Fruit fly (Drosophila melanogaster): Measurements from ENCODE around the gene CG18545.
A peak's percentile ranks its signal among the peaks of the same experiment; 100 is the strongest.

Gene CG18545

DNA sequence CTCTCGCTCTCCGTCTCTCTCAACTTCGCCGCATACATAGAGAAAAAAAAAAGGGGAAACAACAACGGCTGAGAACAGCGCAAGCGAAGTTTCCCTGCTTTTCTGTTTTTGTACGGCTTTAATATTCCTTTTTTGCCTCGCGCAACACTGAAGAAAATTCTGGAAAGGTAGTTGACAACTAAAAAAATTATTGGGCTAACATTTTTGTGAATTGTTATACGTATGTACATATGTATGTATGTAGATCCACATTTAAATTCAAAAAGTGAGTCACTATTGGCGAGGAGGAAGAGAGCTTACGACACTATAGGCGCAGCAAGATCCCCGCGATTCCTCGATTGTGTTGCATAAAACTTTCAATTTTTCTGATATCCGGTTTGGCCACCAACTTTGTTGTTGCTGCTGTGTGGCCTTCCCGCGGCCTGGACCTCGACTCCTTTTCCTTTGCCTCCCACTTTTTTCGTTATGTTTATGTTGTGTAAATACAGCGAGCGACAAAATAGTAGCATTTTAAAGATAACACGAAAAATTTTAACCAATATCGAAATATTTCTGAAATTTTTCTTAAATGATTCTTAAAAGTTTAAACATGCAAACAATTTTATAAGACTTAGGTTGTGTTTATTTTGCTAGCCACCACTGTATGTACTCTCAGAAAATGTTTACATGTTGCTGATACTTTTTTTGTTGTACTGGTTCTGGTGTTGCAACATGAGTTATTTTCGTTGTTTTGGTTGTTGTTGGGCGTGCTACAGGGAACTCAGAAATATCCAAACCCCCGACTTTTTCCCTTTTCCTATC lies 16.0 kb downstream of the CG18545 start:
- TF ChIP-seq CG8478 (optimal IDR thresholded peaks at IDR 0.05) (no peak), CTCF (optimal IDR thresholded peaks at IDR 0.05) (no peak)

DNA sequence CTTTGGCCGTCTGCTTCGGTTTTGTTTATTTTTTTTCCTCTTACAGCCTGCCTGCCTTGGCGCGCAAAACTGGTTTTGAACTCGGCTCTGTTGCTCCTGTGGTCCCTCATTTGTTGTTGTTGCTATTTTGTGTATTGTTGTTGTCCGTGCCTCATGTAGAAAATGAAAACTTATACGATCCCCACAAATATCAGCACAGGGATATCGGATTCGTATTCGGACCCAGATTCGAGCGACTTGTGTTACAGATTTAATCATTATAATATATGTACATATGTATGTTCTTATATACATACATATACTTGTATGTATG lies 16.6 kb downstream of the CG18545 start:
- TF ChIP-seq CG8478 (optimal IDR thresholded peaks at IDR 0.05) (no peak), CTCF (optimal IDR thresholded peaks at IDR 0.05) (peak in 1 of 2 experiments; percentile 40)

DNA sequence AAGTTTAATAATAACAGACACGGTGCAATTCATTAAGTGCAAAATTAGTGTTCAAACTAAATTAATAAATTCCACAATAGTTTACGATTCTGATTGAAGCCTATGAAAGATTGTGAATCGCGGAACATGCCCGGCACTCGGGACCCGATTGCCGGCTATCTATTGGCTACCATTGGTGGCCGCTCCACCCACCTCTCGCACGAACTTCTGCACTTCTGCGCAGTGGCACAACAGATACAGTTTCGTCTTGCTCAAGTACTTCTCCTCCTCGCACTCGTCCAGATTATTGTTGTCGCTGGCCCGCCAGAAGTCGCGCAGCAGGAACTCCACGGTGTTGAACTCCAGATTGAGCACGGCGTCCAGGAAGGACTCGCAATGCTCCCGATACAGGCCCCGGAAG lies 23.5 kb downstream of the CG18545 start:
- TF ChIP-seq CTCF (optimal IDR thresholded peaks at IDR 0.05) = no peak
- TF ChIP-seq CG8478 (optimal IDR thresholded peaks at IDR 0.05) = no peak

DNA sequence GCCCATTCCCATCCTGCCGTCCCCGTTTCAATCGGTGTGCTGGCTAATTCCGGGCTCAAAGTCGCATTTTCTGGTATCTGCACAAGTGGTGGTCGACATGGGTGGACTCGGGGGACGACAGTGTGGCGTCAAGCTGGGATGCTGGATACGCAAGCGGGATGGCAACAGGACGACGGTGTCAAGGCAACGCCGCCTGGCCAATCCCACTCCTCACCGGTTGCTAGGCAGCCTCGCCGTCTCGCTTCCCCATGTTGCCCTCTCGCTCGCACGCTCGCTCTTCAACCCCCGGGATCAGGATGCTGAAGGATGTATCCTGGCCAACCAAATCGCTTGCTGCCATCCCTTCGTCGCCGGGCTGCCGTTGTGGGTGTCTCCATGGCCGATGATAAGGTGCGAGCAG lies 27.5 kb downstream of the CG18545 start:
- TF ChIP-seq CTCF (optimal IDR thresholded peaks at IDR 0.05) = peak in 1 of 2 experiments; percentile 27
- TF ChIP-seq CG8478 (optimal IDR thresholded peaks at IDR 0.05) = no peak

DNA sequence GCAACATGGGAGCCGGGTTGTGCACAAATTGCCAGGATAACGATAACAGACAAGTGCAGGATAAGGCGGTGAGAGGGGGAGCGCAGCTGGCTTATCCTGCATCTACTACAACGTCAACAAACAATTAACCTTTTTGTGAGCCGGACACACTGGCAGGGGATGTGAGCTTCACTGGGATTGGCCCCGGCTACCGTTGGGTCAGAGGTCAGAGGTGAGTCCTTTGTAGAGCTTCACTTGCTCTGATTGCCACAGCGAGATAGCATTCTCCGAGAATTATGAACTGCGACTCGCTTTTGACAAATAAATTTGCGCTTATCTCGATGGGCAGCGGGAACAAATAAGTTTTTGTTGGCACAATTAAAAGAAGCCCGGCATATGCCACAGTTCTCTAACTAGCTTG lies 29.1 kb downstream of the CG18545 start:
- TF ChIP-seq CG8478 (optimal IDR thresholded peaks at IDR 0.05) = no peak
- no peak for TF ChIP-seq CTCF (optimal IDR thresholded peaks at IDR 0.05)

DNA sequence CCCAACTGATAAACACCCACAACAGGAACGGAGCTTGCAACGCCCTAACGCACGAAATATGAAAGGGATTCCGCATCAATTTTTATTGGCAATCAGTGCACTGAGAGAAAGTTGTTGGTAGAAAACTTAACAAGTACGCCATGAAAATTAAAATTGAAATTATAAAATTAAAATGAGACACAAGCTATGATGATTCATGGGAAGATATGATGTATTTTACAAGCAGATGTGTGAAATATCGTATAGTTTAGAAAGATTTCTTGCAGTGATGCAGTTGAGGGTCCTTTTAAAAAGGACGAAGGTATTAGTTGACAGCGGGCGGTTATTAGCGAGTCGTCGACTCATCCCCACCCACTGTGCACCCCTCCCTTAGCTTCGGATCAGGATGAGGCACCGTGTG lies 29.7 kb downstream of the CG18545 start:
- TF ChIP-seq CG8478 (optimal IDR thresholded peaks at IDR 0.05) (no peak), CTCF (optimal IDR thresholded peaks at IDR 0.05) (no peak)

DNA sequence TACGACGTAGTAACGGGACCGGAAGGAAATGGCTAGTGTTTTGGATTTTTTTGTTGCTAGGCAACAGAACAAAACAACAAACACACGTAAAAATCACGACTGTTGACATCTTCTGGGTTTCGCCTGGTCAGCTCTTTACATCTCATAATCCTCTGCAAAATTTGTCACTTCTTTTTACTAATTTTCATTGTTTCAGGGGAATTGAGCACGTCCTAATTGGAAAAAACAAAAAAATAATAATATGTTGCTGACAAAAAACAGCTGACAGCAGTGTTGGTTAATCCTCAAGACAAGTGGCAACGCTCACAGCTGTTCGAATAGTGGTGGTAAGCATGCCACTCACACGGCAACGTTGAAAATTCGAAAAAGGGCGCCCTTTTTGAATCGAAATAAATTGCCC lies 37.1 kb downstream of the CG18545 start, which contains the start of gene Rfx:
TSS of gene Rfx (minus strand) at position 220 of the 400 bp plus-strand sequence.
- TF ChIP-seq CTCF (optimal IDR thresholded peaks at IDR 0.05) (peak in 1 of 2 experiments; percentile 9), CG8478 (optimal IDR thresholded peaks at IDR 0.05) (no peak)

DNA sequence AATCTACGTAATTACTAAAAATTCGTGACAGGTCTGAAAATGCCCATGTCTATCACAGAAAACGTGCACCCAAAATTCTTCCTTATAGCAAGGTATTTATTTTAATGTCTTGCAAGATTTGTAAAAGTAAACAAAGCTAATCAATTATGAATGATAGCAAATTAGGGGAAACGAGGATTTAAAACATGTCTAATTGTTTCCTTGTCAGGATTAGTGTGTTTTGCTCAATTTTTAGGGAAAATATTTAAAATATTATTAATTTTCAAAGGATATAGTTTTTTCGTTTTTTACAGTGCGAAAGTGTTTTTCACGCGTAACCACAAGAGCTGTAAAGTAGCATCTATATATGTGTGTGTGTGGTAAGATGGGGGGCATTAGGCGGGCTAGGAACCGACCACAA lies 38.2 kb downstream of the CG18545 start:
- TF ChIP-seq CG8478 (optimal IDR thresholded peaks at IDR 0.05) (no peak), CTCF (optimal IDR thresholded peaks at IDR 0.05) (no peak)

DNA sequence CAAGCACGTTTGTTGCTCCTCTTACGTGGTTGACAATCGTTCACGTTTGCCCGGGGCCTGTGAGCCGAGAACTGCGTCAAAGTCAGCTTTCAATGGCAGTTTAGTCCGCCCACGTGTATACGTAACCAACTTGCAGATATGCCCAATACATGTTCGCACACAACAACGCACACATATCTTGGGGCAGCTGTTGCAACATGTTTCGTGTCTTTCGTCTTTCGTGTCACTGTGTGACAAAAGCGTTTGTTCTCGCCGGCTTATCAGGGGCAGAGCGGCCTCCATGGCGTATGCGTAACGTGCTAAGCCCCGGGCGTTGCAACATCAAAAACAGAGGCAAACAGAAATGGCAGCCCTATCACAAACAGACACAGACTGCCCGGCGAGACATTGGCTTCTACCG lies 38.7 kb downstream of the CG18545 start:
- TF ChIP-seq CG8478 (optimal IDR thresholded peaks at IDR 0.05) = no peak
- no peak for TF ChIP-seq CTCF (optimal IDR thresholded peaks at IDR 0.05)

DNA sequence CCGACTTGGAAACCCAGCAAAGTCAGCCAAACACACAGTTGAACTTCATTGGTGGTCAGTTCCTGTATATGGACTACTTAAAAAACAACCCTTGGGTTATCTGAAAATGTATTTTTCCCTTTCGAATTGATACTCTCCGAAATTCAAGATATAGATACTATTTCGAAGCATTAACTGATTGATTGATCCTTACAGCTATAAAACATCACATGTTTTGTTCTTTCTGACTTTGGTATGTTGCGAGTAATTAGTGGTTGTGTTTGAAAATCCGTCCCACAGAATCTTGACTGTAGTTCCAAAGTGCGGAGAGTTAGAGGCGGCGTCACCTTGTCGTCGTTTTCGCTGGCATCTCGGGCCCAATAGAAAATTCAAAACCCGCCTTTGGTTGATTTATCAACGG lies 39.3 kb downstream of the CG18545 start:
- no peak for TF ChIP-seq CG8478 (optimal IDR thresholded peaks at IDR 0.05)
- TF ChIP-seq CTCF (optimal IDR thresholded peaks at IDR 0.05) = no peak

DNA sequence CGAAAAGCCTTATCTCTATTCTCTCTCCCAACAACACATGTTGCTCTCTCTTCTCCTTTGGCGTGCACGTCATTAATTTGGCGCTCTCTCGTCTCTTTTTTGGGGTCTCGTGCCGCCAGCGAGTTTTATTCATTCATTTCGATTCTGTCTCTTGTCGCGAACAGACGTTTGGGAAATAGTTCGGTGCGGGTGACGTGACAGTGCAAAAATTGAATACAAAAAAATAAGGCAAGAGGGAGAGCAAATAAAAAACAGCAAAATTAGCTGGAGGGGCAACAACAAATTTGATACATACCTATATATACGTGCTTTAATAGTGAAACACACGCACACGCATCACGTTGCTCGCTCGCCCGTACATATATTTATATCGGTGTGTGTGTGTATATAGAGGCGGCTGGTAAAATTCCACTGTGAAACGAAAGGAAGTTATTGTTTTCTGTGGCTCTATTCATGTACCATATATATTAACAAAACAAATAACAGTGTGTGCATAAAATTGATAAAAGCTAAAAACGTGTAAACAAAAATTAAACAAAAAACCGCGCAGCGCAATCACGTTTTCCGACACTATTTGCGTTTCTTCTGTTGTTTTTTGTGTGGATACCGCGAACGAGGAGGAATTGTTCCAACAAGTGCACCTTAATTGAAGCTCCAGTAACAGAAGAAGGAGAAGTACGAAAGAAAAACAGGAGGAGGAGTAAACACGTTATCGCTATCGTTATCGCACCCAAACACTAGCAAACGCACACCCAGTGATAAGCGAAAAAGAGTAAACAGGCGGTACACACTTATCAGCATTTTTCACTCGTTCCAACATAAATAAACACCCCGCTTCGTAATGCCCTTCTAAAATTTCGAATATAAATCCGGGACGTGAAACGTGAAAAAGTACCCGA lies 47.6 kb downstream of the CG18545 start, which contains the start of gene cwo:
TSS of gene cwo (plus strand) at position 131 of the 899 bp plus-strand sequence.
- no peak for TF ChIP-seq CG8478 (optimal IDR thresholded peaks at IDR 0.05)
- TF ChIP-seq CTCF (optimal IDR thresholded peaks at IDR 0.05) = no peak

DNA sequence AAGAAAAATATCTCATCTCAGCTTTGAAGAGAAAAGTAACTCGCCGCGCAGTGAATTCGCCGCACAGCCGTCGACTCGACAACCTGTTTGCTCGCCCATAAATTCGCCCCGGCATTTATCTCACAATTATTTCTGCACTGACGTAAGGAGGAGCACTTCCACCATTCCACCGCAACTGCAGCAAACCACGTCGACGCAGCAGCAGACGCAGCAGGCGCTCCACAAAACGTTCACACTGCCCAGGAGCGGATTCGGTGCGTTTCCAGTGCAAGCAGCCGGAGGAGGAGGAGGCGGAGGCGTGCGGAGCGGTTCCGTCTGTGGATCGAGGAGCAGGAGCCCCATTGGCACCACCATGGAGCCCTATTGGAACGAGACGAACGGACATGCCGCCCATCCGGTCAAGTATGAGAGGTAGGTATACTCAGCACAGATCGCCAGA lies 48.3 kb downstream of the CG18545 start:
- TF ChIP-seq CTCF (optimal IDR thresholded peaks at IDR 0.05) = no peak
- TF ChIP-seq CG8478 (optimal IDR thresholded peaks at IDR 0.05) = no peak

DNA sequence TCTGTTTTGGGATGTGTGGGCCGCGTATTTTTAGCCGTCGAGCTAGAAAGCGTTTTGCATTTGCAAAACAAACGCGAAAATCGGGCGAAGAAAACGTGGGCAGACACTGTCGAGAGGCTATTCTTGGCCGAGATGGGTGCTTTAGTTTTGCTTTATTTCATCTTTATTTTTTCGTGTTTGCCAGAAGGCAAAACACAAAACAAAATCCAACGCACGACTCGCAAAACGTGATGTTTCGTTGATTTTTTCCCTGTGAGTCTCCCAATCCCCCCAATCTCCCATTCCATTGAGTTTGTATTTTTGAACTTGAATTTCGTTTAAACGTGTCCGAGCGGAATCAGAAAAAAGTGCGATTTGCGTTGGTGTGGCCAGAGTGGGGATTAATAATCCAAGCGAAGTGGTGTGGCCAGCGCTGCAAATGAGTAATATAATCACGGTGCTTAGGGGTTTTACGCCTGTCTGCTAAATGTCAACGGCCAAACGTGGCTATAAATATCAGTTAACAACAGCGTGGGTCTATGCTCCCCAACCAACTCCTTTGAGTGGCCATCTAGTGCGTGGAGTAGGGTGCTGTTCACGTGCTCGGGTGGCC lies 49.2 kb downstream of the CG18545 start:
- TF ChIP-seq CTCF (optimal IDR thresholded peaks at IDR 0.05) (no peak), CG8478 (optimal IDR thresholded peaks at IDR 0.05) (no peak)

DNA sequence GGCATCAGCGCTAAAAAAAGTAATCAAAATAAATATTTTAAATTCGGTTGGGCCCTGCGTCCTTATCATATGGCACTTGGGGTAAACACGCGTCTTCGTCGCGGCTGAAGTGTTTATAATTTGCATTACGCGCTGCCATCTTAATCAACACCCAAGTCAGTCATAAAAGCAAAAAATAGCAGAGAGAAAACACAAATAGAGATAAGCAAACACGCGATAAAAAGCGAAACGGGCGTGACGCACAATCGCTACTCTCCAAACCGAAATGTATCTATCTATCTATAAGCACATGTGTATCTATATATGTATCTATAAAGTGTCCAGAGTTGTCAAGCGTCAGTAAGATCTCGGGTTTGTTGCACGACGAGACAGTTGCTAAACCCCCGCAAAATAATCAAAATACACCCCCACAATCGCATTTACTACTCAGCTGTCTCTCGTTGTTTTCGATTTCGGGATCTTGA lies 50.2 kb downstream of the CG18545 start:
- TF ChIP-seq CG8478 (optimal IDR thresholded peaks at IDR 0.05) = no peak
- TF ChIP-seq CTCF (optimal IDR thresholded peaks at IDR 0.05) = no peak

Measured in S2 (cell line).